Fruit fly (Drosophila melanogaster) whole organism, embryonic: Measurements from ENCODE around the gene CG18262.
A peak's percentile ranks its signal among the peaks of the same experiment; 100 is the strongest.

Experiments
- Abd-B ChIP-seq: fragments of 200-800 bp; sonication (Bioruptor generic); optimal IDR thresholded peaks from 2 replicates; lab custom pipeline; 2018; ENCODE audit warnings: missing biosample characterization, mild to moderate bottlenecking, missing genetic modification characterization, moderate library complexity
- Awh ChIP-seq: fragments of 200-800 bp; sonication (Bioruptor generic); IDR thresholded peaks from 2 replicates; pipeline ENCODE4, ENCODE4 v1.3.6; 2022; ENCODE audit warnings: missing biosample characterization, missing genetic modification characterization
- B-H2 ChIP-seq: fragments of 200-800 bp; sonication (Bioruptor generic); optimal IDR thresholded peaks from 2 replicates; lab custom pipeline; 2018; ENCODE audit warnings: missing biosample characterization, mild to moderate bottlenecking, missing genetic modification characterization
- C15 ChIP-seq: fragments of 200-800 bp; sonication (Bioruptor generic); IDR thresholded peaks from 3 replicates; pipeline ENCODE4 v1.3.6; 2022; ENCODE audit warnings: missing biosample characterization, missing genetic modification characterization
- CG11093 ChIP-seq: fragments of 200-800 bp; sonication (Bioruptor generic); IDR thresholded peaks from 3 replicates; pipeline ENCODE4 v1.3.6; 2022; ENCODE audit warnings: missing biosample characterization, missing genetic modification characterization
- CG12744 ChIP-seq: fragments of 200-800 bp; sonication (Bioruptor generic); optimal IDR thresholded peaks from 2 replicates; lab custom pipeline; 2016; ENCODE audit warnings: missing biosample characterization, missing genetic modification characterization
- CG14860 ChIP-seq: fragments of 200-800 bp; sonication (Bioruptor generic); IDR thresholded peaks from 3 replicates; pipeline ENCODE4 v1.3.6; 2022; ENCODE audit warnings: missing biosample characterization, missing genetic modification characterization; ENCODE audit not compliant: partially characterized antibody
- CG16779 ChIP-seq: fragments of 200-800 bp; sonication (Bioruptor generic); IDR thresholded peaks from 2 replicates; pipeline ENCODE4 v1.3.6; 2022; ENCODE audit warnings: missing biosample characterization, missing genetic modification characterization
- CG18262 ChIP-seq: fragments of 200-800 bp; optimal IDR thresholded peaks from 3 replicates; lab custom pipeline; 2019; ENCODE audit warnings: missing biosample characterization, mild to moderate bottlenecking, missing genetic modification characterization, moderate library complexity
- CG2712 ChIP-seq: fragments of 200-800 bp; optimal IDR thresholded peaks from 3 replicates; lab custom pipeline; 2019; ENCODE audit warnings: missing biosample characterization, mild to moderate bottlenecking, missing genetic modification characterization, moderate library complexity
- CG32532 ChIP-seq: fragments of 200-800 bp; sonication (Bioruptor generic); IDR thresholded peaks from 2 replicates; pipeline ENCODE4 v1.3.6; 2022; ENCODE audit warnings: missing biosample characterization, missing genetic modification characterization
- CG33213 ChIP-seq: fragments of 200-800 bp; sonication (Bioruptor generic); optimal IDR thresholded peaks from 3 replicates; lab custom pipeline; 2016; ENCODE audit warnings: missing biosample characterization, missing genetic modification characterization
- CG34376 ChIP-seq: fragments of 200-800 bp; sonication (Bioruptor generic); optimal IDR thresholded peaks from 2 replicates; lab custom pipeline; 2018; ENCODE audit warnings: missing biosample characterization, mild to moderate bottlenecking, missing genetic modification characterization
- CG34422 ChIP-seq: fragments of 200-800 bp; sonication (Bioruptor generic); IDR thresholded peaks from 3 replicates; pipeline ENCODE4 v1.3.6; 2022; ENCODE audit warnings: missing biosample characterization, missing genetic modification characterization
- CG4328 ChIP-seq: fragments of 200-800 bp; sonication (Bioruptor generic); optimal IDR thresholded peaks from 3 replicates; lab custom pipeline; 2017; ENCODE audit warnings: missing biosample characterization, missing genetic modification reagents, missing genetic modification characterization
- CG4820 ChIP-seq: fragments of 200-800 bp; sonication (Bioruptor generic); optimal IDR thresholded peaks from 3 replicates; lab custom pipeline; 2016; ENCODE audit warnings: missing biosample characterization, missing genetic modification characterization
- CG4854 ChIP-seq: fragments of 200-800 bp; sonication (Bioruptor generic); optimal IDR thresholded peaks from 2 replicates; lab custom pipeline; 2016; ENCODE audit warnings: missing biosample characterization, missing genetic modification characterization, inconsistent platforms
- CG5953 ChIP-seq: fragments of 200-800 bp; sonication (Bioruptor generic); IDR thresholded peaks from 2 replicates; pipeline ENCODE4 v1.3.6; 2022; ENCODE audit warnings: missing biosample characterization, missing genetic modification characterization
- CG7372 ChIP-seq: fragments of 200-800 bp; sonication (Bioruptor generic); IDR thresholded peaks from 2 replicates; pipeline ENCODE4 v1.3.6; 2022; ENCODE audit warnings: missing biosample characterization, missing genetic modification characterization
- CG8388 ChIP-seq: fragments of 200-800 bp; sonication (Bioruptor generic); optimal IDR thresholded peaks from 2 replicates; lab custom pipeline; 2019; ENCODE audit warnings: missing biosample characterization, mild to moderate bottlenecking, missing genetic modification characterization, moderate library complexity
- CG9609 ChIP-seq: fragments of 200-800 bp; sonication (Bioruptor generic); optimal IDR thresholded peaks from 3 replicates; lab custom pipeline; 2016; ENCODE audit warnings: missing biosample characterization, missing genetic modification characterization
- CoRest ChIP-seq: fragments of 200-800 bp; sonication (Bioruptor generic); optimal IDR thresholded peaks from 3 replicates; lab custom pipeline; 2018; ENCODE audit warnings: missing biosample characterization, mild to moderate bottlenecking, missing genetic modification characterization, moderate library complexity
- Deaf1 ChIP-seq: fragments of 200-800 bp; optimal IDR thresholded peaks from 3 replicates; lab custom pipeline; 2019; ENCODE audit warnings: missing biosample characterization, mild to moderate bottlenecking, missing genetic modification characterization, moderate library complexity
- Dfd ChIP-seq, 2 experiments: fragments of >200 bp; optimal IDR thresholded peaks; 2 replicates each; lab custom pipeline; 2017; ENCODE audit warnings: missing biosample characterization in 2 of 2, missing genetic modification characterization in 2 of 2
- HLH4C ChIP-seq: fragments of 200-800 bp; sonication (Bioruptor generic); IDR thresholded peaks from 3 replicates; pipeline ENCODE4 v1.3.6; 2022; ENCODE audit warnings: missing biosample characterization, missing genetic modification characterization; ENCODE audit not compliant: partially characterized antibody
- Jarid2 ChIP-seq: fragments of 200-800 bp; sonication (Bioruptor generic); optimal IDR thresholded peaks from 3 replicates; lab custom pipeline; 2017; ENCODE audit warnings: mild to moderate bottlenecking, missing biosample characterization, missing genetic modification reagents, missing genetic modification characterization
- MBD-R2 ChIP-seq: fragments of 200-800 bp; sonication (Bioruptor generic); IDR thresholded peaks from 2 replicates; pipeline ENCODE4 v1.3.6; 2022; ENCODE audit warnings: missing biosample characterization, missing genetic modification characterization
- Med ChIP-seq: fragments of 200-800 bp; sonication (Bioruptor generic); peaks from one replicate; lab custom pipeline; 2016; ENCODE audit warnings: missing biosample characterization, missing genetic modification characterization, mild to moderate bottlenecking, inconsistent platforms, moderate library complexity
- Nf-YB ChIP-seq: fragments of 200-800 bp; sonication (Bioruptor generic); optimal IDR thresholded peaks from 3 replicates; lab custom pipeline; 2019; ENCODE audit warnings: missing biosample characterization, mild to moderate bottlenecking, missing genetic modification characterization, moderate library complexity
- Ssrp ChIP-seq: fragments of 200-800 bp; sonication (Bioruptor generic); optimal IDR thresholded peaks from 2 replicates; lab custom pipeline; 2018; ENCODE audit warnings: missing biosample characterization, mild to moderate bottlenecking, missing genetic modification characterization, moderate library complexity
- YL-1 ChIP-seq: fragments of 200-800 bp; sonication (Bioruptor generic); optimal IDR thresholded peaks from 3 replicates; lab custom pipeline; 2017; ENCODE audit warnings: missing biosample characterization, mild to moderate bottlenecking, missing genetic modification characterization
- ap ChIP-seq: fragments of 200-800 bp; sonication (Bioruptor generic); IDR thresholded peaks from 2 replicates; pipeline ENCODE4 v1.3.6; 2022; ENCODE audit warnings: missing biosample characterization, missing genetic modification characterization
- bigmax ChIP-seq: fragments of 200-800 bp; sonication (Bioruptor generic); optimal IDR thresholded peaks from 2 replicates; lab custom pipeline; 2018; ENCODE audit warnings: missing biosample characterization, mild to moderate bottlenecking, missing genetic modification characterization
- corto ChIP-seq: fragments of 200-800 bp; sonication (Bioruptor generic); optimal IDR thresholded peaks from 2 replicates; lab custom pipeline; 2016; ENCODE audit warnings: missing biosample characterization, mild to moderate bottlenecking, missing genetic modification characterization, moderate library complexity
- dmrt99B ChIP-seq: fragments of 200-800 bp; sonication (Bioruptor generic); optimal IDR thresholded peaks from 2 replicates; lab custom pipeline; 2018; ENCODE audit warnings: missing biosample characterization, mild to moderate bottlenecking, missing genetic modification characterization, moderate library complexity
- emc ChIP-seq: fragments of 200-800 bp; sonication (Bioruptor generic); optimal IDR thresholded peaks from 2 replicates; lab custom pipeline; 2016; ENCODE audit warnings: missing biosample characterization, missing genetic modification characterization
- ems ChIP-seq: fragments of 200-800 bp; sonication (Bioruptor generic); optimal IDR thresholded peaks from 3 replicates; lab custom pipeline; 2016; ENCODE audit warnings: missing biosample characterization, missing genetic modification characterization
- esg ChIP-seq: fragments of 200-800 bp; sonication (Bioruptor generic); conservative IDR thresholded peaks from 2 replicates; pipeline ENCODE4 v1.3.6; 2022; ENCODE audit warnings: missing biosample characterization, missing genetic modification characterization
- fru ChIP-seq: fragments of >200 bp; optimal IDR thresholded peaks from 2 replicates; lab custom pipeline; 2017
- gt ChIP-seq: fragments of 200-800 bp; sonication (Bioruptor generic); IDR thresholded peaks from 2 replicates; pipeline ENCODE4 v1.3.6; 2022; ENCODE audit warnings: missing biosample characterization, missing genetic modification characterization
- hth ChIP-seq: fragments of >200 bp; optimal IDR thresholded peaks from 2 replicates; lab custom pipeline; 2017; ENCODE audit warnings: inconsistent platforms
- jigr1 ChIP-seq: fragments of 200-800 bp; sonication (Bioruptor generic); IDR thresholded peaks from 3 replicates; pipeline ENCODE4 v1.3.6; 2022; ENCODE audit warnings: missing biosample characterization, missing genetic modification characterization
- kah ChIP-seq: fragments of 200-800 bp; sonication (Bioruptor generic); optimal IDR thresholded peaks from 2 replicates; lab custom pipeline; 2018; ENCODE audit warnings: missing biosample characterization, mild to moderate bottlenecking, missing genetic modification characterization
- prd ChIP-seq, 3 experiments: fragments of >200 bp in 2 of 3; fragments of 200-800 bp in 1 of 3; sonication (Bioruptor generic) in 1 of 3; optimal IDR thresholded peaks in 2 of 3; IDR thresholded peaks in 1 of 3; 2 replicates in 2 of 3; 3 replicates in 1 of 3; pipeline versions ENCODE4 v1.3.6 to Lab custom; 2017 to 2022; ENCODE audit warnings: missing biosample characterization in 1 of 3, missing genetic modification characterization in 1 of 3
- psq ChIP-seq: fragments of 200-800 bp; sonication (Bioruptor generic); optimal IDR thresholded peaks from 2 replicates; lab custom pipeline; 2017; ENCODE audit warnings: missing biosample characterization, missing genetic modification characterization
- run ChIP-seq: fragments of 200-800 bp; sonication (Bioruptor generic); optimal IDR thresholded peaks from 3 replicates; lab custom pipeline; 2018; ENCODE audit warnings: missing biosample characterization, mild to moderate bottlenecking, missing genetic modification characterization
- shn ChIP-seq: fragments of 200-800 bp; sonication (Bioruptor generic); optimal IDR thresholded peaks from 3 replicates; lab custom pipeline; 2016; ENCODE audit warnings: missing biosample characterization, missing genetic modification characterization
- slbo ChIP-seq: fragments of 200-800 bp; sonication (Bioruptor generic); IDR thresholded peaks from 2 replicates; pipeline ENCODE4 v1.3.6; 2022; ENCODE audit warnings: missing biosample characterization, missing genetic modification characterization
- tll ChIP-seq, 2 experiments: fragments of 200-800 bp in 1 of 2; fragments of >200 bp in 1 of 2; sonication (Bioruptor generic) in 1 of 2; optimal IDR thresholded peaks; 2 replicates each; lab custom pipeline; 2017 to 2019; ENCODE audit warnings: missing biosample characterization in 2 of 2, missing genetic modification characterization in 2 of 2, mild to moderate bottlenecking in 1 of 2, moderate library complexity in 1 of 2
- unpg ChIP-seq: fragments of 200-800 bp; sonication (Bioruptor generic); optimal IDR thresholded peaks from 3 replicates; lab custom pipeline; 2018; ENCODE audit warnings: missing biosample characterization, mild to moderate bottlenecking, missing genetic modification characterization, moderate library complexity
- vnd ChIP-seq: fragments of 200-800 bp; sonication (Bioruptor generic); IDR thresholded peaks from 3 replicates; pipeline ENCODE4 v1.3.6; 2022; ENCODE audit warnings: missing biosample characterization, missing genetic modification characterization; ENCODE audit not compliant: partially characterized antibody

CG18262 gene

dm6 chrX:8157294-8157693 is 4.5 kb downstream of the CG18262 start, which contains the start of the genes Traf6 and GIIIspla2 (continued):
- TF ChIP-seq slbo (GFP tag; lab: Robert Waterston, UW) (peak; percentile 83), CG7372 (peak; percentile 78), Nf-YB (GFP tag; lab: Kevin White, UChicago) (peak; percentile 46), tll (GFP tag; optimal IDR thresholded peaks at IDR 0.05; lab: Kevin White, UChicago) (no peak), CG12744 (peak; percentile 14), run (tag; lab: Kevin White, UChicago) (no peak), ems (GFP tag; lab: Kevin White, UChicago) (peak; percentile 63), CG5953 (peak; percentile 61; the same call in 1 of the 2 replicates), gt (peak; percentile 59; the same call in 1 of the 2 replicates), CG34422 (GFP tag; lab: Robert Waterston, UW) (peak; percentile 73; the same call in 2 of the 3 replicates), vnd (GFP tag; lab: Robert Waterston, UW) (no peak), MBD-R2 (GFP tag; lab: Robert Waterston, UW) (peak; percentile 95), CG32532 (GFP tag; lab: Robert Waterston, UW) (peak; percentile 83), CG8388 (GFP tag; lab: Kevin White, UChicago) (peak; percentile 79), CG14860 (GFP tag; lab: Robert Waterston, UW) (no peak), CG18262 (tag; lab: Kevin White, UChicago) (peak; percentile 86), unpg (no peak), CG9609 (GFP tag; lab: Kevin White, UChicago) (peak; percentile 59), ap (GFP tag; lab: Robert Waterston, UW) (peak; percentile 52), emc (peak; percentile 21), CG11093 (GFP tag; lab: Robert Waterston, UW) (peak; percentile 43; the same call in 1 of the 3 replicates), C15 (GFP tag; lab: Robert Waterston, UW) (no peak), HLH4C (GFP tag; lab: Robert Waterston, UW) (0 out of 3 replicates have a peak, but pooled peaks have one; percentile 26), CoRest (tag; lab: Kevin White, UChicago) (peak; percentile 82), CG34376 (GFP tag; lab: Kevin White, UChicago) (peak; percentile 42), hth (no peak), jigr1 (GFP tag; lab: Robert Waterston, UW) (no peak), shn (GFP tag; lab: Kevin White, UChicago) (peak; percentile 77), Dfd (GFP tag; optimal IDR thresholded peaks at IDR 0.05; lab: Kevin White, UChicago) (no peak), psq (GFP tag; lab: Kevin White, UChicago) (peak; percentile 39), Med (GFP tag; lab: Kevin White, UChicago) (peak; percentile 96), prd (optimal IDR thresholded peaks at IDR 0.05; lab: Kevin White, UChicago) (no peak), prd (GFP tag; IDR thresholded peaks at IDR 0.05; lab: Robert Waterston, UW) (peak; percentile 78), Jarid2 (GFP tag; lab: Kevin White, UChicago) (peak; percentile 48), CG2712 (peak; percentile 82), CG16779 (GFP tag; lab: Robert Waterston, UW) (peak; percentile 24; the same call in 1 of the 2 replicates), CG4820 (GFP tag; lab: Kevin White, UChicago) (peak; percentile 42), fru (lab: Kevin White, UChicago) (no peak), CG33213 (peak; percentile 68), Abd-B (peak; percentile 72), Deaf1 (peak; percentile 77), kah (no peak), B-H2 (GFP tag; lab: Kevin White, UChicago) (peak; percentile 86), CG4328 (GFP tag; lab: Kevin White, UChicago) (peak; percentile 71), dmrt99B (tag; lab: Kevin White, UChicago) (no peak), CG4854 (GFP tag; lab: Kevin White, UChicago) (peak; percentile 46), corto (GFP tag; lab: Kevin White, UChicago) (no peak), esg (GFP tag; lab: Robert Waterston, UW) (peak; percentile 56), Awh (GFP tag; lab: Robert Waterston, UW) (no peak), YL-1 (GFP tag; lab: Kevin White, UChicago) (peak; percentile 19), bigmax (GFP tag; lab: Kevin White, UChicago) (no peak), Ssrp (peak; percentile 72)
